Fruit fly (Drosophila melanogaster) Kc167 (cell line): ENCODE results near the gene RpL28.

Source experiments
- Myc ChIP-seq: fragments of >200 bp; optimal IDR thresholded peaks from 2 replicates; lab custom pipeline; 2017; ENCODE audit warnings: missing external identifiers
- Sin3A ChIP-seq: fragments of >200 bp; optimal IDR thresholded peaks from 2 replicates; lab custom pipeline; 2018; ENCODE audit warnings: missing external identifiers
- h ChIP-seq: fragments of >200 bp; optimal IDR thresholded peaks from 3 replicates; lab custom pipeline; 2018; ENCODE audit warnings: missing external identifiers
- insv ChIP-seq: fragments of >200 bp; optimal IDR thresholded peaks from 3 replicates; lab custom pipeline; 2018; ENCODE audit warnings: missing external identifiers
- psq ChIP-seq: fragments of >200 bp; optimal IDR thresholded peaks from 2 replicates; lab custom pipeline; 2017; ENCODE audit warnings: missing external identifiers
- ttk ChIP-seq: sonication (Bioruptor generic); optimal IDR thresholded peaks from 2 replicates; lab custom pipeline; 2017; ENCODE audit warnings: missing external identifiers

Gene RpL28

dm6 chr3L:3249997-3250774 is 27.4 kb upstream of the RpL28 start:
- TF ChIP-seq h (lab: Kevin White, UChicago) (no peak), Myc (lab: Kevin White, UChicago) (no peak), Sin3A (no peak), ttk (lab: Kevin White, UChicago) (no peak), insv (lab: Kevin White, UChicago) (no peak), psq (lab: Kevin White, UChicago) (no peak)

dm6 chr3L:3249664-3249996 is 26.9 kb upstream of the RpL28 start:
- TF ChIP-seq h (lab: Kevin White, UChicago), result no peak
- TF ChIP-seq insv (lab: Kevin White, UChicago), result no peak
- TF ChIP-seq Myc (lab: Kevin White, UChicago), result no peak
- no peak for TF ChIP-seq psq (lab: Kevin White, UChicago)
- no peak for TF ChIP-seq ttk (lab: Kevin White, UChicago)
- no peak for TF ChIP-seq Sin3A

DNA sequence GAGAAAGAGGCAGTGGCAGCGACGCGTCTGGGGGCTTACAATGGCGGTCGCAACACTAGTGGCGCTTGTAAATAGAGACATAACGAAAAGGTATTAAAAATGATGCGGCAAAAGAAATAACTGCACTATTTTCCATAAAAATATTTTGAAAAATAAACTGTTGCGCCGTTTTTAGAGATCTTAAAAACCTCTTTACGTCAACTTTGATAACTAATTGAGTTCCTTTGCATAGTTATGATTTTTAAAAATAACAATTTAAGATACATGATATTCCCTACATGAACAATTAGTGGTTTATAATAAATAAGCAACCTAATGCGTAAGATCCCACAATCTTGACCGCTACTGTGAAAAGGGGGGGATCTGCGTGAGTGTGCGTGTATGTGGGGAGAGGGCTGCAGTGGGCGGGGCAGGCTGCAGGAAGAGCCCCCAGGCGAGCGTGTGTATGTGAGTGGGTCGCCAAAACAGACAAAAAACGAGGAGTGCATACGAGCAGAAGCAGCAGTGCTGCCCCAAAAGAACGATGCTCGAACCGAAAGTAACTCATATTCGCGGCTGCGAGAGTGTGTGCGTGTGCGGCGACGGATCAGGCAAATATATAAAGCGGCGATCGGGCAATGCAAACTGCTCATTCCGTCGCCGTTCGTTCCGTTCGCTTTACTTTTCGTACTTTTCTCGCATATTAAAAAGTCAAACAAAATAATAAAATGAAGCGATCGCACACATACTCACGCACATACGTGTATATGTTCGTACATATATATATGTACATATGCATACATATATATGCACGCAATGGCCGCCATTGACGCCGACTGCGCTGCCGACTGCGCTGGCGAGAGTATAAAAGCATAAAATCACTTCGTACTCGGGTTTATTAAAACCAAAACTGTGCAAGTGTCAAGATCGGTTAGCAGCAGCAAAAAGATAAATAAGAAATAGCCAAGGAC is 26.2 kb upstream of the RpL28 start:
- TF ChIP-seq ttk (lab: Kevin White, UChicago), result no peak
- TF ChIP-seq Myc (lab: Kevin White, UChicago), result no peak
- no peak for TF ChIP-seq psq (lab: Kevin White, UChicago)
- TF ChIP-seq insv (lab: Kevin White, UChicago), result no peak
- TF ChIP-seq Sin3A, result no peak
- TF ChIP-seq h (lab: Kevin White, UChicago), result no peak

DNA sequence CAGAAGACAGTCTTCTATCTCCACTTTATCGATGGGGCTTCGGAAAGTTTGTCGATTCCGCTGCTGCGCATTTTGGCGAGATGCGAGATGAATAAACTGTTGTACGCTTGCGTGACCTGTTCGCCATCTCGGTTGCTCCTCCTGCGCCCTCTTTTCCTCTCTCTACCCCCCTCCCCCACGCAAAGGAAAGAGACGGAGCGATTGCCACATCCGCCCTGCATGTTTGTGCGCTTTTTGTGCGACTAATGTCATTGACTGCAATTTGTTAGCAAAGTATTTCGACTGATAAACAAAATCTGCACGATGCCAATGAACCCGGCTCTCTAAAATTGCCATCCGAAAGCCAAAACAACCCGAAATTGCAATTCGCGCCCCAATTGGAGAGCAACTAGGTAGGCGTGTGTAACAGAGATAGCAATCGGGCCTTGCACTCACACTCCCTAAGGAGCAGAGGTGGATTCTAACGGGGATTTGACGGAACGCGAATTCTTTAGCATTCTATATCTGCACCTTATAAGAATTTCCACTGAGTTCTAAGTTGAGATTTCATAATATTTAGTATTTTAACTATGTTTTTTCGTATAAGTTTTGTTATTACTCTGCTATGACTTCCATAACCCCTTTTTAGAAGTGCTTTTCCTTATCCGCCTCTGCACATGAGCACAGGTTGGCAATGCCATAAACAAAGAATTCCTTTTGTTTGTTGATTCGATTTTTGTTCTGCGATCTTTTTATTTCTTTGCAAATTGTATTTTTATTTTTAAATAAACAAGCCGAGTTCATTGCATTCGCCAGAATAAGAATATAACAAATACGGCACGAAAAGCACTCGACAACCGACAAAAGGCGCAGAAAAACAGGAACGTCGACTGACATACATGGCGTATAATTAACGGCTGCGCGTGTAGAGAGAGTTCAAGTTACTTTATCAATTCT is 24.6 kb upstream of the RpL28 start, which contains the start of gene CG43389:
TSS of gene CG43389 (plus strand) at position 886 of the 936 bp plus-strand sequence.
- TF ChIP-seq h (lab: Kevin White, UChicago), result no peak
- no peak for TF ChIP-seq psq (lab: Kevin White, UChicago)
- no peak for TF ChIP-seq ttk (lab: Kevin White, UChicago)
- no peak for TF ChIP-seq Myc (lab: Kevin White, UChicago)
- TF ChIP-seq insv (lab: Kevin White, UChicago), result no peak
- TF ChIP-seq Sin3A, result no peak

DNA sequence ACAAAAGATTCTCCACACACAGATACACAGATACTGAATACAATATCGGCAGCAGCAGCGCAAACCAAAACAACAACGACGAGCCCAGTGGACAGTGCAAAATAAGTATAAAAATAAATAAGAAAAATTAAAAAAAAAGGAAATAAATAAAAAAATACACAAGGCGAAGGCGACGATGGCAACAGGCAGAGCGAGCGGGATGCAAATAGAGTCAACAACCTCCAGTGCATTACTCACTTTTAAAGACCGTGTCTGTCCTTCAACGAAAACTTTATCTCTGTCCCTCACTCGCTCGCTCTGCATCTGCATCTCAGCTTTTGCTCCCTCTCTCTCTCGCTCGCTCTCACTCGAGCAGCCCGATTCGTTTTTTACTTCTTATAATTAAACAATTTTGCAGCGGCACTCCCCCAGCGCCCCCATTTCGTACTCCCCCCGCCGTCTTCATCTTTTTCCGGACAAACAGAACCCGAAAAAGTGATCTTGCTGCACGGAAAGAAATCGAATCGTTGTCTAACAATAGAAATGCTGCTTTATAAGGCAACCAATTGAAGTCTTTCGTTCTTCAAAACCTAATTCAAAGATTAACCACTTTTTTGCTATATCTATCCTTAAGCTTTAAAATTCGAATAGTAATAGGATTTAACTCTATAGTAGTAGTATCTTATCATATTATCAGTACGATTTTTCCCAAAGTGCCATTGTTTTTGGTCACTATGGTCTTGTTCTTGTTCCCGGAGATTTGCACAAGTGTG is 23.8 kb upstream of the RpL28 start:
- TF ChIP-seq h (lab: Kevin White, UChicago) (no peak), ttk (lab: Kevin White, UChicago) (no peak), Myc (lab: Kevin White, UChicago) (no peak)

DNA sequence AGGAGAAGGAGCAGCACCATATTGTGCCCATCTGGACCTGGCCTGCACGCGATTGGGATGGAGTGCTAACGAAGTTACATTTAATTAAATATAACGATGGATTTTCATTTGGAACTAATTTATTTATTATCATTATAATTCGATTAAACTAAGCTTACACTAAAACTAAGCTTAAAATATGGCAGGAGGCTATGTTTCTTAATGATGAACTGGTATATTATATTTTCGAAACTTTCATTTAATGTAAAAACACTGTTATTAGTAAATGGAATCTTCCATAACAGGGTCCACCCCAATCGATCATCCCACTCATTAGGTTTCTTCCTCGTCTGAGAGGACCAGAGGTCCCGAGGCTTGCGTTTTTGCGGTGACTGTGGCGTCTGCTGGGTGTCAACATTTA is 22.4 kb upstream of the RpL28 start:
- no peak for TF ChIP-seq Myc (lab: Kevin White, UChicago)
- no peak for TF ChIP-seq psq (lab: Kevin White, UChicago)
- TF ChIP-seq h (lab: Kevin White, UChicago), result no peak
- no peak for TF ChIP-seq Sin3A
- TF ChIP-seq ttk (lab: Kevin White, UChicago), result no peak
- no peak for TF ChIP-seq insv (lab: Kevin White, UChicago)

- TF ChIP-seq Sin3A, result no peak
- no peak for TF ChIP-seq insv (lab: Kevin White, UChicago)
- no peak for TF ChIP-seq psq (lab: Kevin White, UChicago)
- no peak for TF ChIP-seq h (lab: Kevin White, UChicago)
- TF ChIP-seq ttk (lab: Kevin White, UChicago), result no peak
- TF ChIP-seq Myc (lab: Kevin White, UChicago), result no peak
These were observed 21.7 kb upstream of the RpL28 start, which contains the start of gene CG12078 for dm6 chr3L:3244244-3245144. Gene CG12078, minus strand, starts transcription at chr3L:3244294.

DNA sequence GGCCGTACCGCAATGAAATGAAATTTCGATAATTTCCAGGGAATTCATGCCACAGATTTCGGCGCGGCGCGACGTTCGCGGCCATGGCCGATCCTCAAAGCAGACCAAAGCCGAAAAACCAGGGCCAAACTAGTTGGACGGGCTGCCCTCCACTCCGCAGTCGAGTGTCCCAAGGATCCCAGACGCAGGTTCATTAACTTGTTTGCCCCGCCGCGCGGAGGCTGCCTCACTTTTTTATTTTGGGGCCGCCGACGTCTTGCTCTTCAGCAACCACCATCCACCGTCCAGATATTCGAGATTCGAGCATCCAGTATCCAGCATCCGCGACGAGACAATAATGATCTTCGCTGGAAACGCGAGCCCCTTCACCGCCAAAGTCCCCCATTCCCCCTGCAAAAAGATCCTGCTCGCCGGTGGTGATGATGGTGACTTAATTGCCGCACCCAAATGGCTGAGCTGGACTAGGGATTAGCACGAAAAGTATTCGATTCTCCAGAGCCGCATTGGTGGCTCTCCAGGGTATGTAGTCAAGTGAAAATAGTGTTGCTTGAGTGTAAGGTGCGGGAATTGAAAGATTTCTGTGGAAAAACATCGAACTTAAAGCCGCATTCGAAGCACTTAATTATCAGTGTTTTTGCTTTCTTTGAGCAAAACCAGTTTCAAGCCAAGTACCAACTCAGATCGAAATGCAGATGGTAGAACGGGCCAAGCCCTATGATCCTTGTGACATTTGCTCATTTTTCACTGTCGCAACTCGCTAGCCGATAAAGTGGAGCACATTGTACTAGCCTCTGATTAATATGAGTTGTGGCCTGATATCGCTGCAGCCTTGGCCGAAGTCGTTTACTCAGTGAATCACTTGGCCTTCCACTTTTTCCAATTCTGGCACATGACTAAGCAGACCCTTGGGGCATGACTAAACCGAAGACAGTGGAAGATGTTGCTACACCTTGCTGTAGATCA is 19.6 kb upstream of the RpL28 start:
- no peak for TF ChIP-seq insv (lab: Kevin White, UChicago)
- TF ChIP-seq Myc (lab: Kevin White, UChicago), result no peak
- no peak for TF ChIP-seq ttk (lab: Kevin White, UChicago)
- TF ChIP-seq h (lab: Kevin White, UChicago), result no peak
- no peak for TF ChIP-seq psq (lab: Kevin White, UChicago)
- no peak for TF ChIP-seq Sin3A

dm6 chr3L:3241368-3241640 is 18.5 kb upstream of the RpL28 start:
- no peak for TF ChIP-seq psq (lab: Kevin White, UChicago)
- no peak for TF ChIP-seq Sin3A
- TF ChIP-seq ttk (lab: Kevin White, UChicago), result no peak
- no peak for TF ChIP-seq h (lab: Kevin White, UChicago)
- no peak for TF ChIP-seq Myc (lab: Kevin White, UChicago)
- no peak for TF ChIP-seq insv (lab: Kevin White, UChicago)
